Worm (Caenorhabditis elegans): Measurements from ENCODE around the gene T22G5.3.

DNA sequence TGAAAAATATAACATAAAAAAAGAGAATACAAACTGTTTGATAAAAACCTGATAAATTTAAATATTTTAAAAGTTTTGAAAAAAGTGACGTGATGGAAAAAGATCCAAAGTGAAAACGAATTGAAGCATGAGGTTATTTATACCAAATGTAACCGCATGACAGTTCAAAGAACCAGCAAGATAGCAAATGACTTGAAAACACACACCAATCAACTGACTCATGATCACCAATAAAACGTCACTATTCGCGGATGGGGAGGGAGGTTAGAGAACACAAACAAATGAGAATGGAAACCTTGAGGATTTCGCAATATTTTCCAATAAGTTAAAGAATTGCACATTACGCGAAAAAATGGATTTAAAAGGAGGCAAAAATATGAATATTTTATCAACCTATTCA lies 28.7 kb downstream of the T22G5.3 start, which contains the start of gene C06B3.7:
- TF ChIP-seq nhr-28 (tag; optimal IDR thresholded peaks at IDR 0.05) (no peak), pha-4 (tag; optimal IDR thresholded peaks at IDR 0.05) (peak; percentile 94), skn-1 (tag; optimal IDR thresholded peaks at IDR 0.05) (peak; percentile 72), fkh-10 (GFP tag; optimal IDR thresholded peaks at IDR 0.05) (no peak), ama-1 (optimal IDR thresholded peaks at IDR 0.05) (no peak), jun-1 (tag; optimal IDR thresholded peaks at IDR 0.05) (peak; percentile 92), lsy-12 (tag; optimal IDR thresholded peaks at IDR 0.05) (peak; percentile 16), ztf-4 (tag; optimal IDR thresholded peaks at IDR 0.05) (no peak), ztf-11 (tag; optimal IDR thresholded peaks at IDR 0.05) (no peak), eor-1 (tag; optimal IDR thresholded peaks at IDR 0.05) (no peak), unc-39 (tag; optimal IDR thresholded peaks at IDR 0.05) (no peak), fkh-2 (tag; optimal IDR thresholded peaks at IDR 0.05) (no peak)
